Fruit fly (Drosophila melanogaster): Measurements from ENCODE around the gene Rh3.
A peak's percentile ranks its signal among the peaks of the same experiment; 100 is the strongest.

Rh3 gene

dm6 chr3R:20035887-20036286, 46.4 kb downstream of the Rh3 start, which contains the start of gene Regnase-1 (continued):
- TF ChIP-seq Blimp-1 (GFP tag; optimal IDR thresholded peaks at IDR 0.05) (peak; percentile 77), CG11902 (GFP tag; optimal IDR thresholded peaks at IDR 0.05) (peak; percentile 21), pdm3 (GFP tag; optimal IDR thresholded peaks at IDR 0.05) (peak; percentile 85), fkh (GFP tag; optimal IDR thresholded peaks at IDR 0.05) (peak; percentile 99), Sox14 (GFP tag; optimal IDR thresholded peaks at IDR 0.05) (peak; percentile 69), CG7368 (GFP tag; optimal IDR thresholded peaks at IDR 0.05) (peak; percentile 87), Lpt (GFP tag; optimal IDR thresholded peaks at IDR 0.05) (peak; percentile 29), Gug (GFP tag; IDR thresholded peaks at IDR 0.05) (no peak), ss (GFP tag; optimal IDR thresholded peaks at IDR 0.05) (peak in 1 of 2 experiments; percentile 91), salr (GFP tag; optimal IDR thresholded peaks at IDR 0.05) (peak; percentile 25 to 82), CG10669 (GFP tag; optimal IDR thresholded peaks at IDR 0.05) (peak; percentile 81), esn (GFP tag; optimal IDR thresholded peaks at IDR 0.05) (peak; percentile 90), CG31627 (GFP tag; optimal IDR thresholded peaks at IDR 0.05) (peak; percentile 78), OdsH (GFP tag; optimal IDR thresholded peaks at IDR 0.05) (peak; percentile 83), lz (GFP tag; optimal IDR thresholded peaks at IDR 0.05) (peak; percentile 85), CG11294 (GFP tag; IDR thresholded peaks at IDR 0.05) (0 out of 2 replicates have a peak, but pooled peaks have one; percentile 19), vri (GFP tag; optimal IDR thresholded peaks at IDR 0.05) (no peak), Sox102F (GFP tag; optimal IDR thresholded peaks at IDR 0.05) (no peak), CG3919 (GFP tag; optimal IDR thresholded peaks at IDR 0.05) (peak; percentile 90), Hr39 (GFP tag; optimal IDR thresholded peaks at IDR 0.05) (peak; percentile 71), spab (GFP tag; optimal IDR thresholded peaks at IDR 0.05) (peak; percentile 64), CG10631 (GFP tag; optimal IDR thresholded peaks at IDR 0.05) (peak; percentile 65), dsx (GFP tag; optimal IDR thresholded peaks at IDR 0.05; ENCODE audit: poor library complexity, severe bottlenecking) (peak; percentile 73), svp (GFP tag) (no peak), CG4318 (GFP tag; optimal IDR thresholded peaks at IDR 0.05) (no peak), Eip75B (GFP tag; optimal IDR thresholded peaks at IDR 0.05) (peak; percentile 84)

- TF ChIP-seq CG11762 (GFP tag; optimal IDR thresholded peaks at IDR 0.05; ENCODE audit: insufficient read depth), result no peak
- peak; percentile 46 for TF ChIP-seq esn (GFP tag; optimal IDR thresholded peaks at IDR 0.05)
- TF ChIP-seq Hr4 (GFP tag; optimal IDR thresholded peaks at IDR 0.05), result no peak
- no peak for TF ChIP-seq CG11294 (GFP tag; IDR thresholded peaks at IDR 0.05)
- TF ChIP-seq Eip78C (GFP tag), result no peak
These were observed 50.5 kb downstream of the Rh3 start, which contains the start of gene idc for dm6 chr3R:20031764-20032079. Gene idc, plus strand, starts transcription at chr3R:20031823.
